Worm (Caenorhabditis elegans) whole organism, L4/young adult: ENCODE results near the gene trpa-1.
A peak's percentile ranks its signal among the peaks of the same experiment; 100 is the strongest.

Experiments
- W03F9.2 ChIP-seq: fragments of 150-350 bp; optimal IDR thresholded peaks from 2 replicates; lab custom pipeline; 2014; ENCODE audit warnings: missing biosample characterization, missing genetic modification characterization
- him-1 ChIP-seq: sonication (generic microtip); optimal IDR thresholded peaks from 2 replicates; lab custom pipeline; 2016; ENCODE audit warnings: missing genotype, missing genetic modification reagents, missing genetic modification characterization, missing compliant biosample characterization

DNA sequence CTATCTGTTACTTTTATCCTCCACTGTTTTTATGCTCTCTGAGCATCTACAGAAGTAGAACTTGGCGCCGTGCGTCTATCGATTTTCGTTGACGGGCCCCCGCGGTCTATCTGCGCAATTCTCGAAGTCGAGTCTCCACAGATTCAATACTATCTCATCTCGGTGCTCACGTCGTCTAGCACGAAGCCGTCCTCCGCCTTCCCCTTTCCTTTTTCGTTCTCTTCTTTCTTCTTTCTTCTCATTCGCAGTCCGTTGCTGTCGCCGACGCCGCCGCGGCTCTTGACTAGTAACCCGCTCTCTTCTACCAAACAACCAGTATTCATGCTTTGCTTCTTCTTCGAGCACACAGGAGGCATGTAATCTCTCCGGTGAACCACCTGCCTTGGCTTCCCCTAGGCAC, 6.8 kb downstream of the trpa-1 start:
- TF ChIP-seq W03F9.2 (tag; lab: Kevin White, UChicago) (no peak), him-1 (tag; lab: Kevin White, UChicago) (peak; percentile 36)
